Fruit fly (Drosophila melanogaster) whole organism, embryonic: ENCODE results near the gene CG44477.

Experiments used
- CG13894 ChIP-seq: fragments of 200-800 bp; sonication (Bioruptor generic); optimal IDR thresholded peaks from 3 replicates; lab custom pipeline; 2018; ENCODE audit warnings: missing biosample characterization, mild to moderate bottlenecking, missing genetic modification characterization, moderate library complexity
- CG14014 ChIP-seq: fragments of 200-800 bp; sonication (Bioruptor generic); IDR thresholded peaks from 2 replicates; pipeline ENCODE4 v1.3.6; 2022; ENCODE audit warnings: missing biosample characterization, missing genetic modification characterization
- CG1647 ChIP-seq: fragments of 200-800 bp; sonication (Bioruptor generic); optimal IDR thresholded peaks from 3 replicates; lab custom pipeline; 2016; ENCODE audit warnings: missing biosample characterization, missing genetic modification characterization
- CG17328 ChIP-seq: fragments of 200-800 bp; sonication (Bioruptor generic); IDR thresholded peaks from 2 replicates; pipeline ENCODE4 v1.3.6; 2022; ENCODE audit warnings: missing biosample characterization, missing genetic modification characterization
- CG33213 ChIP-seq: fragments of 200-800 bp; sonication (Bioruptor generic); optimal IDR thresholded peaks from 3 replicates; lab custom pipeline; 2016; ENCODE audit warnings: missing biosample characterization, missing genetic modification characterization
- CG8944 ChIP-seq: fragments of 200-800 bp; sonication (Bioruptor generic); optimal IDR thresholded peaks from 3 replicates; lab custom pipeline; 2016; ENCODE audit warnings: missing biosample characterization, missing genetic modification characterization
- Dad ChIP-seq: fragments of 200-800 bp; sonication (Bioruptor generic); optimal IDR thresholded peaks from 3 replicates; lab custom pipeline; 2016; ENCODE audit warnings: missing biosample characterization, missing genetic modification characterization
- Hmr ChIP-seq: fragments of 200-800 bp; sonication (Bioruptor generic); optimal IDR thresholded peaks from 3 replicates; lab custom pipeline; 2017; ENCODE audit warnings: mild to moderate bottlenecking, missing biosample characterization, missing genetic modification reagents, missing genetic modification characterization
- Jarid2 ChIP-seq: fragments of 200-800 bp; sonication (Bioruptor generic); optimal IDR thresholded peaks from 3 replicates; lab custom pipeline; 2017; ENCODE audit warnings: mild to moderate bottlenecking, missing biosample characterization, missing genetic modification reagents, missing genetic modification characterization
- Med ChIP-seq: fragments of 200-800 bp; sonication (Bioruptor generic); peaks from one replicate; lab custom pipeline; 2016; ENCODE audit warnings: missing biosample characterization, missing genetic modification characterization, mild to moderate bottlenecking, inconsistent platforms, moderate library complexity
- ac ChIP-seq: fragments of 200-800 bp; sonication (Bioruptor generic); optimal IDR thresholded peaks from 3 replicates; lab custom pipeline; 2017; ENCODE audit warnings: missing biosample characterization, mild to moderate bottlenecking, missing genetic modification characterization
- cato ChIP-seq: fragments of 200-800 bp; sonication (Bioruptor generic); optimal IDR thresholded peaks from 2 replicates; lab custom pipeline; 2016; ENCODE audit warnings: missing biosample characterization, missing genetic modification characterization, borderline replicate concordance
- dmrt99B ChIP-seq: fragments of 200-800 bp; sonication (Bioruptor generic); optimal IDR thresholded peaks from 2 replicates; lab custom pipeline; 2018; ENCODE audit warnings: missing biosample characterization, mild to moderate bottlenecking, missing genetic modification characterization, moderate library complexity
- gcm2 ChIP-seq: fragments of 200-800 bp; sonication (Bioruptor generic); optimal IDR thresholded peaks from 2 replicates; lab custom pipeline; 2016; ENCODE audit warnings: missing biosample characterization, missing genetic modification characterization
- gem ChIP-seq: fragments of 200-800 bp; sonication (Bioruptor generic); optimal IDR thresholded peaks from 2 replicates; lab custom pipeline; 2019; ENCODE audit warnings: missing biosample characterization, mild to moderate bottlenecking, missing genetic modification characterization, moderate library complexity
- hb ChIP-seq: fragments of 200-800 bp; sonication (Bioruptor generic); IDR thresholded peaks from 3 replicates; pipeline ENCODE4 v1.3.6; 2022; ENCODE audit warnings: missing biosample characterization, missing genetic modification characterization; ENCODE audit not compliant: partially characterized antibody
- klu ChIP-seq: fragments of 200-800 bp; sonication (Bioruptor generic); IDR thresholded peaks from 2 replicates; pipeline ENCODE4 v1.3.6; 2022; ENCODE audit warnings: missing biosample characterization, missing genetic modification characterization
- mld ChIP-seq: fragments of 200-800 bp; sonication (Bioruptor generic); IDR thresholded peaks from 3 replicates; pipeline ENCODE4 v1.3.6; 2022; ENCODE audit warnings: missing biosample characterization, missing genetic modification characterization; ENCODE audit not compliant: partially characterized antibody
- slou ChIP-seq: fragments of 200-800 bp; sonication (Bioruptor generic); optimal IDR thresholded peaks from 3 replicates; lab custom pipeline; 2016; ENCODE audit warnings: missing biosample characterization, missing genetic modification characterization
- trem ChIP-seq: fragments of 200-800 bp; optimal IDR thresholded peaks from 3 replicates; lab custom pipeline; 2019; ENCODE audit warnings: missing biosample characterization, mild to moderate bottlenecking, missing genetic modification characterization, moderate library complexity

CG44477 gene

dm6 chr2L:11701819-11702218, 38.8 kb downstream of the CG44477 start (continued):
- TF ChIP-seq Dad (GFP tag; lab: Kevin White, UChicago) (no peak), dmrt99B (tag; lab: Kevin White, UChicago) (no peak), gem (tag; lab: Kevin White, UChicago) (peak; percentile 35), gcm2 (GFP tag; lab: Kevin White, UChicago) (no peak), mld (GFP tag; lab: Robert Waterston, UW) (no peak), ac (GFP tag; lab: Kevin White, UChicago) (no peak), CG1647 (GFP tag; lab: Kevin White, UChicago) (no peak), cato (GFP tag; lab: Kevin White, UChicago) (no peak), klu (no peak), CG13894 (tag; lab: Kevin White, UChicago) (no peak), trem (no peak), CG17328 (GFP tag; lab: Robert Waterston, UW) (no peak), Med (GFP tag; lab: Kevin White, UChicago) (peak; percentile 52), Jarid2 (GFP tag; lab: Kevin White, UChicago) (no peak), slou (GFP tag; lab: Kevin White, UChicago) (no peak), Hmr (GFP tag; lab: Kevin White, UChicago) (peak; percentile 24), CG8944 (GFP tag; lab: Kevin White, UChicago) (no peak), CG14014 (GFP tag; lab: Robert Waterston, UW) (no peak), CG33213 (no peak), hb (GFP tag; lab: Robert Waterston, UW) (no peak)
